Worm (Caenorhabditis elegans) whole organism, L1 larva: ENCODE data around the gene pek-1.

Experiments used
- mdl-1 ChIP-seq, 2 experiments: fragments of 150-350 bp; optimal IDR thresholded peaks; 2 replicates each; lab custom pipeline; 2014 to 2017; ENCODE audit warnings: missing biosample characterization in 2 of 2, missing genetic modification characterization in 2 of 2, inconsistent platforms in 1 of 2
- nhr-12 ChIP-seq: sonication (generic microtip); optimal IDR thresholded peaks from 2 replicates; lab custom pipeline; 2017; ENCODE audit warnings: missing biosample characterization, missing genetic modification characterization

DNA sequence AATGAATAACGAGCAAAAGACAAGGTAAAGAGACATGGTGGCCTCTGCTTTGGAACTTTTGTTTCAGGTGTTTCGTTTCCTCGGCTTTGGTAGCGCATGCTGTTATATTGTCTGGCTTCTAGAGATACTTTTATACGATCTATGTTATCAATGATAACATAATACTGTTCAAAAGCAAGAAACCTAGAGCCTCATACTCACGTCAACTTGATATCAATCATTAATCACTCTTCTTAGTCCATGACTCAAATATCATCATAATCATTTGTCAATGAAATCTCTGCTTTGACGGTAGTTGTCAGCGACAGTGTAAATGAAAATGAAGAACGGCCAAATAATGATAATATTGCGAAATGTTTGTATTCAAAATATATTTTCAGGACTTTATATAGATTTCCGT lies 35.6 kb upstream of the pek-1 start:
- no peak for TF ChIP-seq mdl-1 (tag; optimal IDR thresholded peaks at IDR 0.05; lab: Kevin White, UChicago)
- no peak for TF ChIP-seq nhr-12 (tag; lab: Kevin White, UChicago)
